Fruit fly (Drosophila melanogaster) whole organism, embryonic: ENCODE data around the gene CG44158.
A peak's percentile ranks its signal among the peaks of the same experiment; 100 is the strongest.

Source experiments
- CG10654 ChIP-seq: fragments of 200-800 bp; sonication (Bioruptor generic); optimal IDR thresholded peaks from 2 replicates; lab custom pipeline; 2016; ENCODE audit warnings: missing biosample characterization, missing genetic modification characterization
- CG11456 ChIP-seq: fragments of 200-800 bp; sonication (Bioruptor generic); IDR thresholded peaks from 3 replicates; pipeline ENCODE4 v1.3.6; 2022; ENCODE audit warnings: missing biosample characterization, missing genetic modification characterization
- D ChIP-seq, 2 experiments: fragments of 200-800 bp in 1 of 2; fragments of >200 bp in 1 of 2; sonication (Bioruptor generic) in 1 of 2; optimal IDR thresholded peaks; 2 replicates in 1 of 2; 3 replicates in 1 of 2; lab custom pipeline; 2017; ENCODE audit warnings: mild to moderate bottlenecking in 1 of 2, missing biosample characterization in 1 of 2, missing genetic modification characterization in 1 of 2, missing genetic modification reagents in 1 of 2
- oc ChIP-seq: fragments of 200-800 bp; sonication (Bioruptor generic); optimal IDR thresholded peaks from 2 replicates; lab custom pipeline; 2018; ENCODE audit warnings: missing biosample characterization, mild to moderate bottlenecking, missing genetic modification characterization, moderate library complexity

- peak; percentile 82 for TF ChIP-seq oc
- TF ChIP-seq D (optimal IDR thresholded peaks at IDR 0.05; lab: Kevin White, UChicago), result no peak
- peak; percentile 85 for TF ChIP-seq D (GFP tag; optimal IDR thresholded peaks at IDR 0.05; lab: Kevin White, UChicago)
- peak; percentile 87 for TF ChIP-seq CG10654 (GFP tag; lab: Kevin White, UChicago)
- TF ChIP-seq CG11456 (GFP tag; lab: Robert Waterston, UW), result peak; percentile 92
These were observed 19.9 kb upstream of the CG44158 start, which contains the start of the genes CG12321 and MED17 for dm6 chr3R:18188702-18189125.
